Fruit fly (Drosophila melanogaster) whole organism, embryonic: ENCODE results near the gene stv.

Source experiments
- Ada2b ChIP-seq: fragments of 200-800 bp; sonication (Bioruptor generic); IDR thresholded peaks from 2 replicates; pipeline ENCODE4 v1.3.6; 2022; ENCODE audit warnings: missing biosample characterization, missing genetic modification characterization
- Adf1 ChIP-seq: fragments of 200-800 bp; sonication (Bioruptor generic); IDR thresholded peaks from 2 replicates; pipeline ENCODE4 v1.3.6; 2022; ENCODE audit warnings: missing biosample characterization, missing genetic modification characterization
- CG14965 ChIP-seq: fragments of 200-800 bp; sonication (Bioruptor generic); optimal IDR thresholded peaks from 2 replicates; lab custom pipeline; 2016; ENCODE audit warnings: missing biosample characterization, missing genetic modification characterization, borderline replicate concordance
- CG15073 ChIP-seq: fragments of 200-800 bp; sonication (Bioruptor generic); optimal IDR thresholded peaks from 2 replicates; lab custom pipeline; 2016; ENCODE audit warnings: missing biosample characterization, missing genetic modification characterization
- CG15269 ChIP-seq: fragments of 200-800 bp; sonication (Bioruptor generic); optimal IDR thresholded peaks from 2 replicates; lab custom pipeline; 2018; ENCODE audit warnings: missing biosample characterization, mild to moderate bottlenecking, missing genetic modification characterization, moderate library complexity
- CG17359 ChIP-seq: fragments of 200-800 bp; sonication (Bioruptor generic); optimal IDR thresholded peaks from 3 replicates; lab custom pipeline; 2018; ENCODE audit warnings: missing biosample characterization, mild to moderate bottlenecking, missing genetic modification characterization, moderate library complexity
- CG17361 ChIP-seq: fragments of 200-800 bp; sonication (Bioruptor generic); IDR thresholded peaks from 3 replicates; pipeline ENCODE4 v1.3.6; 2022; ENCODE audit warnings: missing biosample characterization, missing genetic modification characterization
- CG18262 ChIP-seq: fragments of 200-800 bp; optimal IDR thresholded peaks from 3 replicates; lab custom pipeline; 2019; ENCODE audit warnings: missing biosample characterization, mild to moderate bottlenecking, missing genetic modification characterization, moderate library complexity
- CG18476 ChIP-seq: fragments of 200-800 bp; sonication (Bioruptor generic); optimal IDR thresholded peaks from 2 replicates; lab custom pipeline; 2016; ENCODE audit warnings: missing biosample characterization, mild to moderate bottlenecking, missing genetic modification characterization
- CG2199 ChIP-seq: fragments of 200-800 bp; sonication (Bioruptor generic); IDR thresholded peaks from 3 replicates; pipeline ENCODE4 v1.3.6; 2022; ENCODE audit warnings: missing biosample characterization, missing genetic modification characterization
- CG7357 ChIP-seq: fragments of 200-800 bp; sonication (Bioruptor generic); IDR thresholded peaks from 3 replicates; pipeline ENCODE4 v1.3.6; 2022; ENCODE audit warnings: missing biosample characterization, missing genetic modification characterization
- CG7745 ChIP-seq: fragments of 200-800 bp; sonication (Bioruptor generic); optimal IDR thresholded peaks from 2 replicates; lab custom pipeline; 2018; ENCODE audit warnings: missing biosample characterization, mild to moderate bottlenecking, missing genetic modification characterization, moderate library complexity
- CG8944 ChIP-seq: fragments of 200-800 bp; sonication (Bioruptor generic); optimal IDR thresholded peaks from 3 replicates; lab custom pipeline; 2016; ENCODE audit warnings: missing biosample characterization, missing genetic modification characterization
- D ChIP-seq, 2 experiments: fragments of 200-800 bp in 1 of 2; fragments of >200 bp in 1 of 2; sonication (Bioruptor generic) in 1 of 2; optimal IDR thresholded peaks; 2 replicates in 1 of 2; 3 replicates in 1 of 2; lab custom pipeline; 2017; ENCODE audit warnings: mild to moderate bottlenecking in 1 of 2, missing biosample characterization in 1 of 2, missing genetic modification characterization in 1 of 2, missing genetic modification reagents in 1 of 2
- Eip74EF ChIP-seq, 2 experiments: fragments of 200-800 bp in 1 of 2; fragments of >200 bp in 1 of 2; sonication (Bioruptor generic) in 1 of 2; optimal IDR thresholded peaks; 2 replicates each; lab custom pipeline; 2017 to 2019; ENCODE audit warnings: missing biosample characterization in 2 of 2, missing genetic modification characterization in 2 of 2, mild to moderate bottlenecking in 1 of 2, moderate library complexity in 1 of 2
- H2.0 ChIP-seq: fragments of 200-800 bp; sonication (Bioruptor generic); IDR thresholded peaks from 2 replicates; pipeline ENCODE4 v1.3.6; 2022; ENCODE audit warnings: missing biosample characterization, missing genetic modification characterization
- Lhr ChIP-seq: fragments of 200-800 bp; sonication (Bioruptor generic); optimal IDR thresholded peaks from 3 replicates; lab custom pipeline; 2017; ENCODE audit warnings: mild to moderate bottlenecking, missing biosample characterization, missing genetic modification reagents, missing genetic modification characterization
- Med ChIP-seq: fragments of 200-800 bp; sonication (Bioruptor generic); peaks from one replicate; lab custom pipeline; 2016; ENCODE audit warnings: missing biosample characterization, missing genetic modification characterization, mild to moderate bottlenecking, inconsistent platforms, moderate library complexity
- Nf-YA ChIP-seq: fragments of 200-800 bp; sonication (Bioruptor generic); IDR thresholded peaks from 2 replicates; pipeline ENCODE4 v1.3.6; 2022; ENCODE audit warnings: missing biosample characterization, missing genetic modification characterization
- Opbp ChIP-seq: fragments of 200-800 bp; sonication (Bioruptor generic); IDR thresholded peaks from 3 replicates; pipeline ENCODE4 v1.3.6; 2022; ENCODE audit warnings: missing biosample characterization, missing genetic modification characterization; ENCODE audit not compliant: partially characterized antibody
- Ptx1 ChIP-seq: fragments of 200-800 bp; sonication (Bioruptor generic); IDR thresholded peaks from 2 replicates; pipeline ENCODE4 v1.3.6; 2022; ENCODE audit warnings: missing biosample characterization, missing genetic modification characterization
- Rfx ChIP-seq: fragments of 200-800 bp; sonication (Bioruptor generic); IDR thresholded peaks from 2 replicates; pipeline ENCODE4 v1.3.6; 2022; ENCODE audit warnings: missing biosample characterization, missing genetic modification characterization
- Sry-δ ChIP-seq: fragments of 200-800 bp; sonication (Bioruptor generic); optimal IDR thresholded peaks from 2 replicates; lab custom pipeline; 2016; ENCODE audit warnings: missing biosample characterization, missing genetic modification characterization
- ac ChIP-seq: fragments of 200-800 bp; sonication (Bioruptor generic); optimal IDR thresholded peaks from 3 replicates; lab custom pipeline; 2017; ENCODE audit warnings: missing biosample characterization, mild to moderate bottlenecking, missing genetic modification characterization
- ash1 ChIP-seq: fragments of 200-800 bp; sonication (Bioruptor generic); optimal IDR thresholded peaks from 2 replicates; lab custom pipeline; 2018; ENCODE audit warnings: missing biosample characterization, mild to moderate bottlenecking, missing genetic modification characterization
- br ChIP-seq: fragments of >200 bp; optimal IDR thresholded peaks from 2 replicates; lab custom pipeline; 2017
- cas ChIP-seq: fragments of 200-800 bp; sonication (Bioruptor generic); IDR thresholded peaks from 2 replicates; pipeline ENCODE4 v1.3.6; 2022; ENCODE audit warnings: missing biosample characterization, missing genetic modification characterization
- chinmo ChIP-seq: fragments of 200-800 bp; sonication (Bioruptor generic); IDR thresholded peaks from 4 replicates; pipeline ENCODE4 v1.3.6; 2022; ENCODE audit warnings: missing biosample characterization, missing genetic modification characterization; ENCODE audit not compliant: partially characterized antibody
- chn ChIP-seq: fragments of 200-800 bp; sonication (Bioruptor generic); optimal IDR thresholded peaks from 2 replicates; lab custom pipeline; 2016; ENCODE audit warnings: missing biosample characterization, missing genetic modification characterization
- fru ChIP-seq: fragments of >200 bp; optimal IDR thresholded peaks from 2 replicates; lab custom pipeline; 2017
- fu2 ChIP-seq: fragments of 200-800 bp; sonication (Bioruptor generic); optimal IDR thresholded peaks from 2 replicates; lab custom pipeline; 2016; ENCODE audit warnings: missing biosample characterization, missing genetic modification characterization
- jing ChIP-seq: fragments of 200-800 bp; sonication (Bioruptor generic); optimal IDR thresholded peaks from 2 replicates; lab custom pipeline; 2018; ENCODE audit warnings: missing biosample characterization, mild to moderate bottlenecking, missing genetic modification characterization
- kah ChIP-seq: fragments of 200-800 bp; sonication (Bioruptor generic); optimal IDR thresholded peaks from 2 replicates; lab custom pipeline; 2018; ENCODE audit warnings: missing biosample characterization, mild to moderate bottlenecking, missing genetic modification characterization
- peb ChIP-seq: fragments of 200-800 bp; sonication (Bioruptor generic); IDR thresholded peaks from 2 replicates; pipeline ENCODE4 v1.3.6; 2022; ENCODE audit warnings: missing biosample characterization, missing genetic modification characterization
- pita ChIP-seq: fragments of 200-800 bp; sonication (Bioruptor generic); optimal IDR thresholded peaks from 2 replicates; lab custom pipeline; 2017; ENCODE audit warnings: missing biosample characterization, mild to moderate bottlenecking, missing genetic modification characterization
- repo ChIP-seq: fragments of 200-800 bp; sonication (Bioruptor generic); optimal IDR thresholded peaks from 2 replicates; lab custom pipeline; 2016; ENCODE audit warnings: missing biosample characterization, missing genetic modification characterization
- slou ChIP-seq: fragments of 200-800 bp; sonication (Bioruptor generic); optimal IDR thresholded peaks from 3 replicates; lab custom pipeline; 2016; ENCODE audit warnings: missing biosample characterization, missing genetic modification characterization
- sob ChIP-seq: fragments of 200-800 bp; sonication (Bioruptor generic); IDR thresholded peaks from 2 replicates; pipeline ENCODE4 v1.3.6; 2022; ENCODE audit warnings: missing biosample characterization, missing genetic modification characterization
- sr ChIP-seq: fragments of 200-800 bp; sonication (Bioruptor generic); IDR thresholded peaks from 3 replicates; pipeline ENCODE4 v1.3.6; 2022; ENCODE audit warnings: missing biosample characterization, missing genetic modification characterization
- ssp ChIP-seq: fragments of 200-800 bp; sonication (Bioruptor generic); IDR thresholded peaks from 2 replicates; pipeline ENCODE4 v1.3.6; 2022; ENCODE audit warnings: missing biosample characterization, missing genetic modification characterization
- stwl ChIP-seq: fragments of 200-800 bp; sonication (Bioruptor generic); optimal IDR thresholded peaks from 3 replicates; lab custom pipeline; 2018; ENCODE audit warnings: missing biosample characterization, mild to moderate bottlenecking, missing genetic modification characterization, moderate library complexity
- sug ChIP-seq: fragments of 200-800 bp; optimal IDR thresholded peaks from 2 replicates; lab custom pipeline; 2019; ENCODE audit warnings: missing biosample characterization, mild to moderate bottlenecking, missing genetic modification characterization, moderate library complexity
- tna ChIP-seq: fragments of 200-800 bp; sonication (Bioruptor generic); IDR thresholded peaks from 2 replicates; pipeline ENCODE4 v1.3.6; 2022; ENCODE audit warnings: missing biosample characterization, missing genetic modification characterization; ENCODE audit not compliant: partially characterized antibody
- unpg ChIP-seq: fragments of 200-800 bp; sonication (Bioruptor generic); optimal IDR thresholded peaks from 3 replicates; lab custom pipeline; 2018; ENCODE audit warnings: missing biosample characterization, mild to moderate bottlenecking, missing genetic modification characterization, moderate library complexity
- usp ChIP-seq: fragments of >200 bp; optimal IDR thresholded peaks from 2 replicates; lab custom pipeline; 2017; ENCODE audit warnings: missing biosample characterization, missing genetic modification characterization
- wek ChIP-seq: fragments of 200-800 bp; sonication (Bioruptor generic); optimal IDR thresholded peaks from 3 replicates; lab custom pipeline; 2018; ENCODE audit warnings: missing biosample characterization, mild to moderate bottlenecking, missing genetic modification characterization, moderate library complexity
- yki ChIP-seq: fragments of >200 bp; optimal IDR thresholded peaks from 3 replicates; lab custom pipeline; 2018
- z ChIP-seq: fragments of 200-800 bp; sonication (Bioruptor generic); IDR thresholded peaks from 3 replicates; pipeline ENCODE4 v1.3.6; 2022; ENCODE audit warnings: missing biosample characterization, missing genetic modification characterization
- zf30C ChIP-seq: fragments of 200-800 bp; sonication (Bioruptor generic); optimal IDR thresholded peaks from 3 replicates; lab custom pipeline; 2018; ENCODE audit warnings: missing biosample characterization, mild to moderate bottlenecking, missing genetic modification characterization
- zfh1 ChIP-seq: fragments of 200-800 bp; sonication (Bioruptor generic); IDR thresholded peaks from 3 replicates; pipeline ENCODE4 v1.3.6; 2022; ENCODE audit warnings: missing biosample characterization, missing genetic modification characterization
- zfh2 ChIP-seq: fragments of 200-800 bp; sonication (Bioruptor generic); optimal IDR thresholded peaks from 2 replicates; lab custom pipeline; 2016; ENCODE audit warnings: missing biosample characterization, missing genetic modification characterization

stv gene

dm6 chr3L:13488129-13488876, 11.0 kb downstream of the stv start (continued):
- peak; percentile 13 for TF ChIP-seq CG18262 (tag; lab: Kevin White, UChicago)
- TF ChIP-seq CG15073 (GFP tag; lab: Kevin White, UChicago): no peak
- TF ChIP-seq CG2199: peak; percentile 80; the same call in 1 of the 3 replicates
- TF ChIP-seq sug: peak; percentile 28
- TF ChIP-seq CG17361 (GFP tag; lab: Robert Waterston, UW): no peak
- no peak for TF ChIP-seq Opbp (GFP tag; lab: Robert Waterston, UW)
- TF ChIP-seq z (GFP tag; lab: Robert Waterston, UW): no peak
- no peak for TF ChIP-seq Ada2b (GFP tag; lab: Robert Waterston, UW)
- 0 out of 3 replicates have a peak, but pooled peaks have one; percentile 25 for TF ChIP-seq CG7357 (GFP tag; lab: Robert Waterston, UW)
- no peak for TF ChIP-seq kah (GFP tag; lab: Kevin White, UChicago)
- TF ChIP-seq ac (GFP tag; lab: Kevin White, UChicago): no peak
- TF ChIP-seq stwl (tag; lab: Kevin White, UChicago): no peak
- TF ChIP-seq chn (GFP tag; lab: Kevin White, UChicago): no peak
- no peak for TF ChIP-seq unpg (GFP tag; lab: Kevin White, UChicago)
- TF ChIP-seq zf30C (GFP tag; lab: Kevin White, UChicago): no peak
- no peak for TF ChIP-seq yki (lab: Kevin White, UChicago)
- peak; percentile 12 for TF ChIP-seq CG17359
- no peak for TF ChIP-seq Sry-δ (GFP tag; lab: Kevin White, UChicago)
- TF ChIP-seq CG18476 (GFP tag; lab: Kevin White, UChicago): no peak
- TF ChIP-seq usp (GFP tag; lab: Kevin White, UChicago): no peak
- TF ChIP-seq Ptx1 (GFP tag; lab: Robert Waterston, UW): no peak
- no peak for TF ChIP-seq ssp
- TF ChIP-seq chinmo (GFP tag; lab: Robert Waterston, UW): 0 out of 4 replicates have a peak, but pooled peaks have one; percentile 25
- TF ChIP-seq peb (GFP tag; lab: Robert Waterston, UW): no peak
- no peak for TF ChIP-seq zfh1 (GFP tag; lab: Robert Waterston, UW)
- no peak for TF ChIP-seq Lhr (GFP tag; lab: Kevin White, UChicago)
- TF ChIP-seq wek (GFP tag; lab: Kevin White, UChicago): no peak
- no peak for TF ChIP-seq CG14965 (GFP tag; lab: Kevin White, UChicago)
- 0 out of 2 replicates have a peak, but pooled peaks have one; percentile 36 for TF ChIP-seq sob (GFP tag; lab: Robert Waterston, UW)
- TF ChIP-seq Nf-YA: no peak
- TF ChIP-seq repo (GFP tag; lab: Kevin White, UChicago): no peak
- TF ChIP-seq pita (GFP tag; lab: Kevin White, UChicago): no peak
- TF ChIP-seq CG7745 (tag; lab: Kevin White, UChicago): no peak
- no peak for TF ChIP-seq ash1 (GFP tag; lab: Kevin White, UChicago)
- peak; percentile 44; the same call in 1 of the 2 replicates for TF ChIP-seq Rfx (GFP tag; lab: Robert Waterston, UW)
- TF ChIP-seq slou: no peak
- TF ChIP-seq cas (GFP tag; lab: Robert Waterston, UW): no peak
- TF ChIP-seq CG15269: peak; percentile 3
- TF ChIP-seq fu2 (GFP tag; lab: Kevin White, UChicago): no peak
- TF ChIP-seq CG8944 (GFP tag; lab: Kevin White, UChicago): no peak
- TF ChIP-seq zfh2 (GFP tag; lab: Kevin White, UChicago): no peak
- TF ChIP-seq Eip74EF (GFP tag; optimal IDR thresholded peaks at IDR 0.05; lab: Kevin White, UChicago): no peak
- no peak for TF ChIP-seq D (optimal IDR thresholded peaks at IDR 0.05; lab: Kevin White, UChicago)
- TF ChIP-seq D (GFP tag; optimal IDR thresholded peaks at IDR 0.05; lab: Kevin White, UChicago): no peak
- TF ChIP-seq fru (lab: Kevin White, UChicago): no peak
- no peak for TF ChIP-seq br (lab: Kevin White, UChicago)
- TF ChIP-seq tna (GFP tag; lab: Robert Waterston, UW): no peak
- TF ChIP-seq sr (GFP tag; lab: Robert Waterston, UW): no peak
- peak; percentile 64 for TF ChIP-seq Med (GFP tag; lab: Kevin White, UChicago)
- TF ChIP-seq Adf1 (GFP tag; lab: Robert Waterston, UW): no peak
- no peak for TF ChIP-seq jing (GFP tag; lab: Kevin White, UChicago)
- TF ChIP-seq H2.0 (GFP tag; lab: Robert Waterston, UW): 0 out of 2 replicates have a peak, but pooled peaks have one; percentile 3
